Worm (Caenorhabditis elegans) whole organism, early embryonic: ENCODE measurements around the gene ZC513.2.

Experiments
- ama-1 ChIP-seq: fragments of 150-350 bp; optimal IDR thresholded peaks from 2 replicates; lab custom pipeline; 2014
- ceh-13 ChIP-seq: fragments of 200-800 bp; sonication (Bioruptor generic); optimal IDR thresholded peaks from 2 replicates; lab custom pipeline; 2018; ENCODE audit warnings: mild to moderate bottlenecking, missing genetic modification characterization, missing compliant biosample characterization
- flt-1 ChIP-seq: fragments of 200-800 bp; sonication (Bioruptor generic); IDR thresholded peaks from 2 replicates; pipeline ENCODE4 v1.3.6; 2022; ENCODE audit warnings: missing genetic modification characterization, missing compliant biosample characterization
- hmg-4 ChIP-seq: fragments of 200-800 bp; sonication (Bioruptor generic); optimal IDR thresholded peaks from 2 replicates; lab custom pipeline; 2018; ENCODE audit warnings: mild to moderate bottlenecking, missing genetic modification characterization, missing compliant biosample characterization
- hnd-1 ChIP-seq: sonication (generic microtip); optimal IDR thresholded peaks from 2 replicates; lab custom pipeline; 2016; ENCODE audit warnings: missing genetic modification characterization, missing compliant biosample characterization
- tbx-11 ChIP-seq: fragments of 200-800 bp; sonication (Bioruptor generic); IDR thresholded peaks from 2 replicates; pipeline ENCODE4 v1.3.6; 2022; ENCODE audit warnings: missing genetic modification characterization, missing compliant biosample characterization

ce11 chrV:8051851-8052250 lies 2.4 kb upstream of the ZC513.2 start, which contains the start of gene sth-1:
- no peak for TF ChIP-seq ceh-13 (GFP tag; lab: Kevin White, UChicago)
- TF ChIP-seq flt-1, result no peak
- TF ChIP-seq hnd-1 (tag; lab: Kevin White, UChicago), result no peak
- TF ChIP-seq ama-1 (lab: Kevin White, UChicago), result no peak
- no peak for TF ChIP-seq hmg-4 (GFP tag; lab: Kevin White, UChicago)
- no peak for TF ChIP-seq tbx-11 (GFP tag; lab: Robert Waterston, UW)
